Fruit fly (Drosophila melanogaster) whole organism, embryonic: ENCODE measurements around the gene CG14893.

Experiments used
- CG10543 ChIP-seq: fragments of 200-800 bp; sonication (Bioruptor generic); optimal IDR thresholded peaks from 3 replicates; lab custom pipeline; 2017; ENCODE audit warnings: missing biosample characterization, mild to moderate bottlenecking, missing genetic modification characterization, moderate library complexity
- CG17568 ChIP-seq: fragments of 200-800 bp; sonication (Bioruptor generic); optimal IDR thresholded peaks from 2 replicates; lab custom pipeline; 2018; ENCODE audit warnings: missing biosample characterization, mild to moderate bottlenecking, missing genetic modification characterization, moderate library complexity
- az2 ChIP-seq: fragments of 200-800 bp; sonication (Bioruptor generic); optimal IDR thresholded peaks from 3 replicates; lab custom pipeline; 2016; ENCODE audit warnings: missing biosample characterization, missing genetic modification characterization
- cwo ChIP-seq: fragments of 200-800 bp; sonication (Bioruptor generic); optimal IDR thresholded peaks from 3 replicates; lab custom pipeline; 2017; ENCODE audit warnings: missing biosample characterization, missing genetic modification characterization, mild to moderate bottlenecking, moderate library complexity, missing genetic modification reagents
- en ChIP-seq: fragments of 200-800 bp; sonication (Bioruptor generic); optimal IDR thresholded peaks from 2 replicates; lab custom pipeline; 2016; ENCODE audit warnings: missing biosample characterization, missing genetic modification characterization
- lilli ChIP-seq: fragments of 200-800 bp; sonication (Bioruptor generic); optimal IDR thresholded peaks from 3 replicates; lab custom pipeline; 2016; ENCODE audit warnings: missing biosample characterization, missing genetic modification characterization
- luna ChIP-seq: fragments of 200-800 bp; sonication (Bioruptor generic); optimal IDR thresholded peaks from 2 replicates; lab custom pipeline; 2016; ENCODE audit warnings: missing biosample characterization, missing genetic modification characterization
- pb ChIP-seq: fragments of 200-800 bp; sonication (Bioruptor generic); optimal IDR thresholded peaks from 3 replicates; lab custom pipeline; 2016; ENCODE audit warnings: missing biosample characterization, missing genetic modification characterization
- sd ChIP-seq: fragments of 200-800 bp; sonication (Bioruptor generic); optimal IDR thresholded peaks from 3 replicates; lab custom pipeline; 2018; ENCODE audit warnings: missing biosample characterization, mild to moderate bottlenecking, missing genetic modification characterization, moderate library complexity
- ttk ChIP-seq: fragments of 200-800 bp; sonication (Bioruptor generic); IDR thresholded peaks from 2 replicates; pipeline ENCODE4 v2.1.2; 2022; ENCODE audit warnings: missing biosample characterization, missing genetic modification characterization

- no peak for TF ChIP-seq luna (GFP tag; lab: Kevin White, UChicago)
- TF ChIP-seq az2 (GFP tag; lab: Kevin White, UChicago), result no peak
- no peak for TF ChIP-seq sd (tag; lab: Kevin White, UChicago)
- no peak for TF ChIP-seq ttk
- no peak for TF ChIP-seq pb (GFP tag; lab: Kevin White, UChicago)
- TF ChIP-seq CG17568 (GFP tag; lab: Kevin White, UChicago), result no peak
- no peak for TF ChIP-seq CG10543 (GFP tag; lab: Kevin White, UChicago)
- TF ChIP-seq lilli (GFP tag; lab: Kevin White, UChicago), result no peak
- TF ChIP-seq en (GFP tag; lab: Kevin White, UChicago), result no peak
- no peak for TF ChIP-seq cwo (GFP tag; lab: Kevin White, UChicago)
Observed at dm6 chr3R:16615009-16615408, 5.6 kb upstream of the CG14893 start, which contains the start of gene CG17562.
